Worm (Caenorhabditis elegans) whole organism, L1 larva: ENCODE results near the gene K09F5.4.

Experiments
- aly-2 ChIP-seq: fragments of 150-350 bp; optimal IDR thresholded peaks from 2 replicates; lab custom pipeline; 2014; ENCODE audit warnings: missing biosample characterization, missing genetic modification characterization
- nhr-19 ChIP-seq: fragments of 200-800 bp; sonication (Bioruptor generic); conservative IDR thresholded peaks from 2 replicates; pipeline ENCODE4 v1.3.6; 2022; ENCODE audit warnings: missing genetic modification characterization, missing compliant biosample characterization
- snpc-4 ChIP-seq: fragments of 150-350 bp; optimal IDR thresholded peaks from 2 replicates; lab custom pipeline; 2014; ENCODE audit warnings: missing biosample characterization, missing genetic modification characterization
- ztf-11 ChIP-seq, 2 experiments: sonication (generic microtip); optimal IDR thresholded peaks; 2 replicates each; lab custom pipeline; 2016 to 2017; ENCODE audit warnings: missing genetic modification characterization in 2 of 2, missing biosample characterization in 1 of 2, missing compliant biosample characterization in 1 of 2

DNA sequence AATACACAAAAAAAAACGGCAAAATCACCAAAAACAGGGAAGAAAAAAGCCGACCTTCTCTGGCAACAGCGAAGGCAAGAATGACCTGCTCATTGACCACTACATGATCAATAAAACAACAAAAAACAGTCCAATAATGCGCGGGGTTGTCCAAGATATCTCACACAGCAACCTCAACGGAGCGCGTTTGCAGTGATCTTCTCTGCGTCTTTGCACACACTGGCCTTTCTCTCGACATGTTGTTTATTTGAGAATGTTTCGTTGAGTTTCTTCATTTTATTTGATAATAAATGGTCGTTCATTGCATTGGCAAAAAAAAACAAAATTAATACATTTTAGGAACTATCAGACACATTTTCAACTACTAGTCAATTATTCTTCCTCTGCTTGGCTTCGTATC, 48.9 kb downstream of the K09F5.4 start:
- TF ChIP-seq snpc-4 = no peak
- TF ChIP-seq nhr-19 (GFP tag; lab: Robert Waterston, UW) = peak; percentile 71
- no peak for TF ChIP-seq aly-2 (tag; lab: Kevin White, UChicago)
- TF ChIP-seq ztf-11 (tag; optimal IDR thresholded peaks at IDR 0.05; lab: Kevin White, UChicago) = no peak
